Fruit fly (Drosophila melanogaster) whole organism, pupa: ENCODE results near the gene LSm3.

Experiments
- CG10348 ChIP-seq: fragments of 200-800 bp; sonication (Bioruptor generic); IDR thresholded peaks from 2 replicates; pipeline ENCODE4 v1.3.6; 2022; ENCODE audit warnings: missing biosample characterization, missing genetic modification characterization
- CG12605 ChIP-seq: fragments of 200-800 bp; sonication (Bioruptor generic); IDR thresholded peaks from 2 replicates; pipeline ENCODE4 v1.3.6; 2022; ENCODE audit warnings: missing biosample characterization, missing genetic modification characterization
- CG13204 ChIP-seq: fragments of 200-800 bp; sonication (Bioruptor generic); optimal IDR thresholded peaks from 2 replicates; lab custom pipeline; 2018; ENCODE audit warnings: missing biosample characterization, mild to moderate bottlenecking, missing genetic modification characterization, moderate library complexity
- CG14655 ChIP-seq: fragments of 200-800 bp; sonication (Bioruptor generic); optimal IDR thresholded peaks from 3 replicates; lab custom pipeline; 2017; ENCODE audit warnings: mild to moderate bottlenecking, missing biosample characterization, missing genetic modification reagents, missing genetic modification characterization
- CG17806 ChIP-seq: fragments of 200-800 bp; sonication (Bioruptor generic); optimal IDR thresholded peaks from 2 replicates; lab custom pipeline; 2018; ENCODE audit warnings: missing biosample characterization, mild to moderate bottlenecking, missing genetic modification characterization, moderate library complexity
- CG34367 ChIP-seq: fragments of 200-800 bp; sonication (Bioruptor generic); optimal IDR thresholded peaks from 2 replicates; lab custom pipeline; 2018; ENCODE audit warnings: missing biosample characterization, mild to moderate bottlenecking, missing genetic modification characterization
- CG4496 ChIP-seq: fragments of 200-800 bp; sonication (Bioruptor generic); IDR thresholded peaks from 3 replicates; pipeline ENCODE4 v1.3.6; 2022; ENCODE audit warnings: missing biosample characterization, missing genetic modification characterization
- CG8301 ChIP-seq: fragments of 200-800 bp; sonication (Bioruptor generic); optimal IDR thresholded peaks from 2 replicates; lab custom pipeline; 2018; ENCODE audit warnings: missing biosample characterization, mild to moderate bottlenecking, missing genetic modification characterization
- CG9948 ChIP-seq: fragments of 200-800 bp; sonication (Bioruptor generic); optimal IDR thresholded peaks from 2 replicates; lab custom pipeline; 2018; ENCODE audit warnings: missing biosample characterization, mild to moderate bottlenecking, missing genetic modification characterization, moderate library complexity
- EcR ChIP-seq: fragments of 200-800 bp; sonication (Bioruptor generic); optimal IDR thresholded peaks from 3 replicates; lab custom pipeline; 2019; ENCODE audit warnings: missing biosample characterization, missing genetic modification characterization, mild to moderate bottlenecking, moderate library complexity, missing genetic modification reagents
- Ets98B ChIP-seq: fragments of 200-800 bp; sonication (Bioruptor generic); IDR thresholded peaks from 2 replicates; pipeline ENCODE4 v1.3.6; 2022; ENCODE audit warnings: missing biosample characterization, missing genetic modification characterization
- Snoo ChIP-seq: fragments of 200-800 bp; sonication (Bioruptor generic); optimal IDR thresholded peaks from 3 replicates; lab custom pipeline; 2017; ENCODE audit warnings: missing biosample characterization, mild to moderate bottlenecking, missing genetic modification characterization, inconsistent platforms
- fd96Ca ChIP-seq: fragments of 200-800 bp; sonication (Bioruptor generic); IDR thresholded peaks from 3 replicates; pipeline ENCODE4 v1.3.6; 2022; ENCODE audit warnings: missing biosample characterization, missing genetic modification characterization

DNA sequence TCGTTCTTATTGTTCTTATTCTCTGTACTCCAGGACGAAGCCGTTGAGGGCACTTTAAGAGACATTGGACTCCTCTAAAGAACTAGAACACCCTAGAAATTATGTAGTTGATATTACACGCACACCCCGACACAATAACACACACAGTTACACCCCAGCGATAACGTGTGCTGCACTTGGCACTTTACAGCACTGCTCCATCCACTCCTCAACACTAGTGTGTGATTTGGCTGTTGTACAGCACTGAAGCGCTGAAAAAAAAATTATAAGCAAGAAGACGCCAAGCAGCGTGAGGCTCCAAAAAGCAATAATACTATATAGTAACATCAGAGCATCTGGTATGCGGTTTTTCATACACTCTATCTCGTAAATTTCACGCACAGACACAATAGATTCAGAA is 35.2 kb upstream of the LSm3 start:
- no peak for TF ChIP-seq Snoo (tag; lab: Kevin White, UChicago)
- TF ChIP-seq CG12605 (GFP tag; lab: Robert Waterston, UW), result no peak
- TF ChIP-seq CG17806 (tag; lab: Kevin White, UChicago), result no peak
- TF ChIP-seq CG8301 (tag; lab: Kevin White, UChicago), result no peak
- no peak for TF ChIP-seq EcR (GFP tag; lab: Kevin White, UChicago)
- no peak for TF ChIP-seq CG4496 (GFP tag; lab: Robert Waterston, UW)
- no peak for TF ChIP-seq CG10348 (GFP tag; lab: Robert Waterston, UW)
- no peak for TF ChIP-seq CG9948 (tag; lab: Kevin White, UChicago)
- TF ChIP-seq Ets98B, result no peak
- TF ChIP-seq CG13204 (GFP tag; lab: Kevin White, UChicago), result no peak
- TF ChIP-seq fd96Ca (GFP tag; lab: Robert Waterston, UW), result no peak
- TF ChIP-seq CG34367 (tag; lab: Kevin White, UChicago), result no peak
- TF ChIP-seq CG14655, result no peak
